Worm (Caenorhabditis elegans) whole organism, midembryonic: ENCODE measurements around the gene lgc-48.

Experiments
- T22C8.4 ChIP-seq: fragments of 200-800 bp; sonication (Bioruptor generic); IDR thresholded peaks from 2 replicates; pipeline ENCODE4 v1.3.6; 2022; ENCODE audit warnings: missing genetic modification characterization, missing compliant biosample characterization
- flt-1 ChIP-seq: fragments of 200-800 bp; sonication (Bioruptor generic); IDR thresholded peaks from 2 replicates; pipeline ENCODE4 v1.3.6; 2022; ENCODE audit warnings: missing genetic modification characterization, missing compliant biosample characterization
- klf-2 ChIP-seq: fragments of 200-800 bp; sonication (Bioruptor generic); conservative IDR thresholded peaks from 2 replicates; pipeline ENCODE4 v1.3.6; 2022; ENCODE audit warnings: missing genetic modification reagents, missing genetic modification characterization, missing compliant biosample characterization
- med-1 ChIP-seq: sonication (generic microtip); optimal IDR thresholded peaks from 2 replicates; lab custom pipeline; 2017; ENCODE audit warnings: missing genetic modification characterization, mild to moderate bottlenecking, missing compliant biosample characterization, antibody characterized with exemption, missing genetic modification reagents; ENCODE audit not compliant: insufficient read depth
- tab-1 ChIP-seq: fragments of 200-800 bp; sonication (Bioruptor generic); IDR thresholded peaks from 2 replicates; pipeline ENCODE4 v1.3.6; 2022; ENCODE audit warnings: missing genetic modification characterization, missing compliant biosample characterization

- TF ChIP-seq tab-1 (GFP tag; lab: Robert Waterston, UW) (no peak), flt-1 (GFP tag; lab: Robert Waterston, UW) (no peak), T22C8.4 (GFP tag; lab: Robert Waterston, UW) (no peak), klf-2 (GFP tag; lab: Robert Waterston, UW) (no peak), med-1 (GFP tag; lab: Kevin White, UChicago) (no peak)
Measured at ce11 chrV:13366488-13366887, 26.4 kb downstream of the lgc-48 start.
